Fruit fly (Drosophila melanogaster) whole organism, embryonic: ENCODE data around the gene HemK1.
A peak's percentile ranks its signal among the peaks of the same experiment; 100 is the strongest.

ENCODE experiments used
- ATbp ChIP-seq: fragments of 200-800 bp; sonication (Bioruptor generic); optimal IDR thresholded peaks from 2 replicates; lab custom pipeline; 2017; ENCODE audit warnings: missing biosample characterization, mild to moderate bottlenecking, missing genetic modification characterization, missing genetic modification reagents
- Aef1 ChIP-seq: fragments of 200-800 bp; sonication (Bioruptor generic); IDR thresholded peaks from 3 replicates; pipeline ENCODE4 v1.3.6; 2022; ENCODE audit warnings: missing biosample characterization, missing genetic modification characterization
- CG10431 ChIP-seq: fragments of 200-800 bp; sonication (Bioruptor generic); optimal IDR thresholded peaks from 3 replicates; lab custom pipeline; 2018; ENCODE audit warnings: missing biosample characterization, mild to moderate bottlenecking, missing genetic modification characterization
- CG10543 ChIP-seq: fragments of 200-800 bp; sonication (Bioruptor generic); optimal IDR thresholded peaks from 3 replicates; lab custom pipeline; 2017; ENCODE audit warnings: missing biosample characterization, mild to moderate bottlenecking, missing genetic modification characterization, moderate library complexity
- CG11085 ChIP-seq: fragments of 200-800 bp; sonication (Bioruptor generic); IDR thresholded peaks from 2 replicates; pipeline ENCODE4 v1.3.6; 2022; ENCODE audit warnings: missing biosample characterization, missing genetic modification characterization
- CG12071 ChIP-seq: fragments of 200-800 bp; sonication (Bioruptor generic); optimal IDR thresholded peaks from 3 replicates; lab custom pipeline; 2018; ENCODE audit warnings: missing biosample characterization, mild to moderate bottlenecking, missing genetic modification characterization
- CG14441 ChIP-seq: fragments of 200-800 bp; sonication (Bioruptor generic); IDR thresholded peaks from 2 replicates; pipeline ENCODE4 v1.3.6; 2022; ENCODE audit warnings: missing biosample characterization, missing genetic modification characterization
- CG14667 ChIP-seq: fragments of 200-800 bp; sonication (Bioruptor generic); IDR thresholded peaks from 2 replicates; pipeline ENCODE4 v1.3.6; 2022; ENCODE audit warnings: missing biosample characterization, missing genetic modification characterization
- CG15011 ChIP-seq: fragments of 200-800 bp; sonication (Bioruptor generic); optimal IDR thresholded peaks from 3 replicates; lab custom pipeline; 2018; ENCODE audit warnings: missing biosample characterization, mild to moderate bottlenecking, missing genetic modification characterization
- CG15269 ChIP-seq: fragments of 200-800 bp; sonication (Bioruptor generic); optimal IDR thresholded peaks from 2 replicates; lab custom pipeline; 2018; ENCODE audit warnings: missing biosample characterization, mild to moderate bottlenecking, missing genetic modification characterization, moderate library complexity
- CG15601 ChIP-seq: fragments of 200-800 bp; sonication (Bioruptor generic); optimal IDR thresholded peaks from 3 replicates; lab custom pipeline; 2019; ENCODE audit warnings: missing biosample characterization, mild to moderate bottlenecking, missing genetic modification characterization, moderate library complexity
- CG15696 ChIP-seq: fragments of 200-800 bp; sonication (Bioruptor generic); optimal IDR thresholded peaks from 2 replicates; lab custom pipeline; 2019; ENCODE audit warnings: missing biosample characterization, mild to moderate bottlenecking, missing genetic modification characterization, moderate library complexity
- CG1647 ChIP-seq: fragments of 200-800 bp; sonication (Bioruptor generic); optimal IDR thresholded peaks from 3 replicates; lab custom pipeline; 2016; ENCODE audit warnings: missing biosample characterization, missing genetic modification characterization
- CG16815 ChIP-seq: fragments of 200-800 bp; sonication (Bioruptor generic); optimal IDR thresholded peaks from 3 replicates; lab custom pipeline; 2017; ENCODE audit warnings: missing biosample characterization, mild to moderate bottlenecking, missing genetic modification characterization
- CG2712 ChIP-seq: fragments of 200-800 bp; optimal IDR thresholded peaks from 3 replicates; lab custom pipeline; 2019; ENCODE audit warnings: missing biosample characterization, mild to moderate bottlenecking, missing genetic modification characterization, moderate library complexity
- CG3407 ChIP-seq: fragments of 200-800 bp; sonication (Bioruptor generic); optimal IDR thresholded peaks from 2 replicates; lab custom pipeline; 2018; ENCODE audit warnings: missing biosample characterization, mild to moderate bottlenecking, missing genetic modification characterization
- CG42726 ChIP-seq: fragments of 200-800 bp; sonication (Bioruptor generic); IDR thresholded peaks from 2 replicates; pipeline ENCODE4 v1.3.6; 2022; ENCODE audit warnings: missing biosample characterization, missing genetic modification characterization; ENCODE audit not compliant: partially characterized antibody
- CG4360 ChIP-seq: fragments of 200-800 bp; sonication (Bioruptor generic); IDR thresholded peaks from 2 replicates; pipeline ENCODE4 v1.3.6; 2022; ENCODE audit warnings: missing biosample characterization, missing genetic modification characterization
- CG4424 ChIP-seq: fragments of 200-800 bp; sonication (Bioruptor generic); optimal IDR thresholded peaks from 3 replicates; lab custom pipeline; 2016; ENCODE audit warnings: missing biosample characterization, missing genetic modification characterization
- CG4820 ChIP-seq: fragments of 200-800 bp; sonication (Bioruptor generic); optimal IDR thresholded peaks from 3 replicates; lab custom pipeline; 2016; ENCODE audit warnings: missing biosample characterization, missing genetic modification characterization
- CG8944 ChIP-seq: fragments of 200-800 bp; sonication (Bioruptor generic); optimal IDR thresholded peaks from 3 replicates; lab custom pipeline; 2016; ENCODE audit warnings: missing biosample characterization, missing genetic modification characterization
- CG9609 ChIP-seq: fragments of 200-800 bp; sonication (Bioruptor generic); optimal IDR thresholded peaks from 3 replicates; lab custom pipeline; 2016; ENCODE audit warnings: missing biosample characterization, missing genetic modification characterization
- D19A ChIP-seq: fragments of 200-800 bp; optimal IDR thresholded peaks from 3 replicates; lab custom pipeline; 2019; ENCODE audit warnings: missing biosample characterization, mild to moderate bottlenecking, missing genetic modification characterization, moderate library complexity
- Elba2 ChIP-seq: fragments of 200-800 bp; sonication (Bioruptor generic); optimal IDR thresholded peaks from 3 replicates; lab custom pipeline; 2016; ENCODE audit warnings: missing biosample characterization, missing genetic modification characterization
- Ets65A ChIP-seq: fragments of 200-800 bp; sonication (Bioruptor generic); peaks from one replicate; lab custom pipeline; 2016; ENCODE audit warnings: missing biosample characterization, missing genetic modification characterization
- Gsc ChIP-seq: fragments of 200-800 bp; sonication (Bioruptor generic); IDR thresholded peaks from 2 replicates; pipeline ENCODE4 v1.3.6; 2022; ENCODE audit warnings: missing biosample characterization, missing genetic modification characterization
- Lhr ChIP-seq: fragments of 200-800 bp; sonication (Bioruptor generic); optimal IDR thresholded peaks from 3 replicates; lab custom pipeline; 2017; ENCODE audit warnings: mild to moderate bottlenecking, missing biosample characterization, missing genetic modification reagents, missing genetic modification characterization
- Med ChIP-seq: fragments of 200-800 bp; sonication (Bioruptor generic); peaks from one replicate; lab custom pipeline; 2016; ENCODE audit warnings: missing biosample characterization, missing genetic modification characterization, mild to moderate bottlenecking, inconsistent platforms, moderate library complexity
- NK7.1 ChIP-seq: fragments of 200-800 bp; sonication (Bioruptor generic); optimal IDR thresholded peaks from 3 replicates; lab custom pipeline; 2016; ENCODE audit warnings: missing biosample characterization, missing genetic modification characterization
- Nf-YA ChIP-seq: fragments of 200-800 bp; sonication (Bioruptor generic); IDR thresholded peaks from 2 replicates; pipeline ENCODE4 v1.3.6; 2022; ENCODE audit warnings: missing biosample characterization, missing genetic modification characterization
- NfI ChIP-seq: fragments of 200-800 bp; sonication (Bioruptor generic); optimal IDR thresholded peaks from 3 replicates; lab custom pipeline; 2018; ENCODE audit warnings: missing biosample characterization, mild to moderate bottlenecking, missing genetic modification characterization, moderate library complexity
- Side ChIP-seq: fragments of 200-800 bp; sonication (Bioruptor generic); optimal IDR thresholded peaks from 2 replicates; lab custom pipeline; 2016; ENCODE audit warnings: missing biosample characterization, missing genetic modification characterization
- bsh ChIP-seq, 2 experiments: fragments of 200-800 bp; sonication (Bioruptor generic); optimal IDR thresholded peaks; 2 replicates each; lab custom pipeline; 2017 to 2018; ENCODE audit warnings: mild to moderate bottlenecking in 2 of 2, missing biosample characterization in 2 of 2, missing genetic modification characterization in 2 of 2, moderate library complexity in 1 of 2
- chif ChIP-seq, 2 experiments: fragments of 200-800 bp; sonication (Bioruptor generic); optimal IDR thresholded peaks; 3 replicates each; lab custom pipeline; 2016; ENCODE audit warnings: missing biosample characterization in 2 of 2, missing genetic modification characterization in 2 of 2
- ci ChIP-seq: fragments of 200-800 bp; sonication (Bioruptor generic); IDR thresholded peaks from 3 replicates; pipeline ENCODE4 v1.3.6; 2022; ENCODE audit warnings: missing biosample characterization, missing genetic modification characterization
- croc ChIP-seq: fragments of 200-800 bp; sonication (Bioruptor generic); conservative IDR thresholded peaks from 3 replicates; pipeline ENCODE4 v1.3.6; 2022; ENCODE audit warnings: missing biosample characterization, missing genetic modification characterization
- dmrt11E ChIP-seq: fragments of 200-800 bp; sonication (Bioruptor generic); optimal IDR thresholded peaks from 3 replicates; lab custom pipeline; 2018; ENCODE audit warnings: missing biosample characterization, mild to moderate bottlenecking, missing genetic modification characterization, moderate library complexity
- grn ChIP-seq: fragments of 200-800 bp; sonication (Bioruptor generic); optimal IDR thresholded peaks from 3 replicates; lab custom pipeline; 2017; ENCODE audit warnings: missing biosample characterization, missing genetic modification characterization
- knrl ChIP-seq: fragments of 200-800 bp; sonication (Bioruptor generic); IDR thresholded peaks from 3 replicates; pipeline ENCODE4 v1.3.6; 2022; ENCODE audit warnings: missing biosample characterization, missing genetic modification characterization; ENCODE audit not compliant: partially characterized antibody
- onecut ChIP-seq: fragments of 200-800 bp; sonication (Bioruptor generic); IDR thresholded peaks from 2 replicates; pipeline ENCODE4 v1.3.6; 2022; ENCODE audit warnings: missing biosample characterization, missing genetic modification characterization
- org-1 ChIP-seq: fragments of 200-800 bp; sonication (Bioruptor generic); optimal IDR thresholded peaks from 2 replicates; lab custom pipeline; 2017; ENCODE audit warnings: missing biosample characterization, missing genetic modification characterization
- pb ChIP-seq: fragments of 200-800 bp; sonication (Bioruptor generic); optimal IDR thresholded peaks from 3 replicates; lab custom pipeline; 2016; ENCODE audit warnings: missing biosample characterization, missing genetic modification characterization
- stwl ChIP-seq: fragments of 200-800 bp; sonication (Bioruptor generic); optimal IDR thresholded peaks from 3 replicates; lab custom pipeline; 2018; ENCODE audit warnings: missing biosample characterization, mild to moderate bottlenecking, missing genetic modification characterization, moderate library complexity
- sug ChIP-seq: fragments of 200-800 bp; optimal IDR thresholded peaks from 2 replicates; lab custom pipeline; 2019; ENCODE audit warnings: missing biosample characterization, mild to moderate bottlenecking, missing genetic modification characterization, moderate library complexity
- tap ChIP-seq: fragments of 200-800 bp; optimal IDR thresholded peaks from 3 replicates; lab custom pipeline; 2019; ENCODE audit warnings: missing biosample characterization, mild to moderate bottlenecking, missing genetic modification characterization, moderate library complexity
- unc-4 ChIP-seq: fragments of 200-800 bp; sonication (Bioruptor generic); IDR thresholded peaks from 2 replicates; pipeline ENCODE4 v1.3.6; 2022; ENCODE audit warnings: missing biosample characterization, missing genetic modification characterization; ENCODE audit not compliant: partially characterized antibody
- yki ChIP-seq: fragments of >200 bp; optimal IDR thresholded peaks from 3 replicates; lab custom pipeline; 2018
- zen ChIP-seq: fragments of 200-800 bp; sonication (Bioruptor generic); optimal IDR thresholded peaks from 3 replicates; lab custom pipeline; 2018; ENCODE audit warnings: missing biosample characterization, mild to moderate bottlenecking, missing genetic modification characterization, moderate library complexity
- zfh1 ChIP-seq: fragments of 200-800 bp; sonication (Bioruptor generic); IDR thresholded peaks from 3 replicates; pipeline ENCODE4 v1.3.6; 2022; ENCODE audit warnings: missing biosample characterization, missing genetic modification characterization

Gene HemK1

DNA sequence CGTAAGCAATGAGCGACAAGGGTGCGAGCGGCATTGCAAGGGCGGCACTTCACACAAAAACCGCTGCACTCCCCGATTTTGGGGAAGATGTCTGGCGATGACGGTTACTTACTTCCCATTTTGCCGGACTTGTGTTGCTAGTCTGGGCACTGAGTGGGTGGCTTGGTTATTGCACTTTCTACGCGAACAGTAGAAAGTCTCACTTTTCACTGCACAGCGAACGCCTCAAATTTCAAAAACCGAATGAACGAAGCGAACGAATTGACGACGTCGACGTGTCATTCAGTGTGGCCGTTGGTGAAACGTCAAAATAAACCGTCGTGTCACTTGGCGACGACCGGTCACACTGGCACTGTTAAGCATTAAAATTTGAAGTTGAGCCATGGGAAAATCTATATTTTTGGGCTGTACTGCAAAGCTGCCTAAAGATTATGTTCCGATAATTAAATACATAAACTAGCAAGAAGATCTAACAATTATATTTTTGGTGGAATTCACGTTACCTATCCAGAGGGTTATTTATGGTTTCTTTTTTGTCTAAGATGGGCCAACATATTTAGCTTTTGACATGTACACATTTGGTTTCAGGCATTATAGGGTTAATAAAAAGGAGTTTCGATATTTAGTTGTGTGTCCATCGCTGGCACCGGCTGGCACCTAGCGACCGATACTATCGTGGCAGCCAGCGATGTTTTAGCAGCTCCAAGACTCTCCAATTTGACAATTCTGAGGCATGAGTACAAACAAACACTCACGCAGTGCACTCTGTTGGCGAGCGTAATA lies 12.9 kb upstream of the HemK1 start, which contains the start of the genes Sec61alpha and Daxx (continued):
- peak; percentile 83 for TF ChIP-seq Side
- TF ChIP-seq CG15601 (tag; lab: Kevin White, UChicago) = peak; percentile 78
- peak; percentile 80 for TF ChIP-seq CG14667
- peak; percentile 33 for TF ChIP-seq tap (tag; lab: Kevin White, UChicago)
- TF ChIP-seq dmrt11E (tag; lab: Kevin White, UChicago) = peak; percentile 74
- no peak for TF ChIP-seq Gsc (GFP tag; lab: Robert Waterston, UW)
- peak; percentile 80 for TF ChIP-seq CG11085 (GFP tag; lab: Robert Waterston, UW)
- TF ChIP-seq NK7.1 (GFP tag; lab: Kevin White, UChicago) = peak; percentile 68
- TF ChIP-seq CG14441 (GFP tag; lab: Robert Waterston, UW) = peak; percentile 83
- TF ChIP-seq stwl (tag; lab: Kevin White, UChicago) = peak; percentile 71
- TF ChIP-seq yki (lab: Kevin White, UChicago) = no peak
- peak; percentile 79 for TF ChIP-seq ci (GFP tag; lab: Robert Waterston, UW)
- peak; percentile 90 for TF ChIP-seq CG8944 (GFP tag; lab: Kevin White, UChicago)
- peak; percentile 82 for TF ChIP-seq NfI (GFP tag; lab: Kevin White, UChicago)
- peak; percentile 21 for TF ChIP-seq CG12071 (GFP tag; lab: Kevin White, UChicago)
- peak; percentile 68 for TF ChIP-seq pb
- TF ChIP-seq grn = no peak
- TF ChIP-seq Ets65A (GFP tag; lab: Kevin White, UChicago) = peak; percentile 98
- TF ChIP-seq CG1647 (GFP tag; lab: Kevin White, UChicago) = peak; percentile 76
- peak; percentile 100 for TF ChIP-seq knrl
- peak; percentile 49 for TF ChIP-seq ATbp (GFP tag; lab: Kevin White, UChicago)
- peak; percentile 43 for TF ChIP-seq Elba2 (GFP tag; lab: Kevin White, UChicago)
- TF ChIP-seq D19A (tag; lab: Kevin White, UChicago) = peak; percentile 63
- peak; percentile 98 for TF ChIP-seq Med (GFP tag; lab: Kevin White, UChicago)
- peak; percentile 76 for TF ChIP-seq CG10543 (GFP tag; lab: Kevin White, UChicago)
- TF ChIP-seq chif (GFP tag; optimal IDR thresholded peaks at IDR 0.05; lab: Kevin White, UChicago) = peak; percentile 85 to 88
- TF ChIP-seq CG3407 (GFP tag; lab: Kevin White, UChicago) = peak; percentile 45
- TF ChIP-seq CG16815 (GFP tag; lab: Kevin White, UChicago) = peak; percentile 73
- peak; percentile 82 for TF ChIP-seq Aef1 (GFP tag; lab: Robert Waterston, UW)
- peak; percentile 70 for TF ChIP-seq CG4820
- TF ChIP-seq Nf-YA (GFP tag; lab: Robert Waterston, UW) = peak; percentile 68; the same call in 1 of the 2 replicates
- peak; percentile 64; the same call in 2 of the 3 replicates for TF ChIP-seq croc (GFP tag; lab: Robert Waterston, UW)
- TF ChIP-seq Lhr (GFP tag; lab: Kevin White, UChicago) = peak; percentile 77
- TF ChIP-seq bsh (GFP tag; optimal IDR thresholded peaks at IDR 0.05; lab: Kevin White, UChicago) = peak in 1 of 2 experiments; percentile 77
- TF ChIP-seq zfh1 (GFP tag; lab: Robert Waterston, UW) = peak; percentile 69; the same call in 2 of the 3 replicates
- peak; percentile 87 for TF ChIP-seq sug (tag; lab: Kevin White, UChicago)
- no peak for TF ChIP-seq CG4360 (GFP tag; lab: Robert Waterston, UW)
- TF ChIP-seq CG10431 (GFP tag; lab: Kevin White, UChicago) = peak; percentile 42
- TF ChIP-seq CG15269 (tag; lab: Kevin White, UChicago) = peak; percentile 84
- TF ChIP-seq CG4424 (GFP tag; lab: Kevin White, UChicago) = peak; percentile 85
- TF ChIP-seq zen (tag; lab: Kevin White, UChicago) = peak; percentile 73
- TF ChIP-seq CG9609 (GFP tag; lab: Kevin White, UChicago) = peak; percentile 89
- peak; percentile 67 for TF ChIP-seq onecut (GFP tag; lab: Robert Waterston, UW)
- peak; percentile 100 for TF ChIP-seq CG42726 (GFP tag; lab: Robert Waterston, UW)
- peak; percentile 85 for TF ChIP-seq CG2712 (tag; lab: Kevin White, UChicago)
- peak; percentile 72 for TF ChIP-seq CG15696 (tag; lab: Kevin White, UChicago)
- TF ChIP-seq unc-4 (GFP tag; lab: Robert Waterston, UW) = peak; percentile 98
- TF ChIP-seq CG15011 (GFP tag; lab: Kevin White, UChicago) = peak; percentile 68
- peak; percentile 1 for TF ChIP-seq org-1 (GFP tag; lab: Kevin White, UChicago)
